Worm (Caenorhabditis elegans) whole organism, L4 larva: ENCODE measurements around the gene nas-6.

Experiments used
- ZK546.5 ChIP-seq, 2 experiments: sonication (generic microtip); optimal IDR thresholded peaks; 2 replicates each; lab custom pipeline; 2017; ENCODE audit warnings: missing biosample characterization in 2 of 2, missing genetic modification characterization in 2 of 2
- ama-1 ChIP-seq: fragments of 150-350 bp; optimal IDR thresholded peaks from 2 replicates; lab custom pipeline; 2014; ENCODE audit warnings: inconsistent platforms, mixed read lengths
- egl-27 ChIP-seq: sonication (generic microtip); optimal IDR thresholded peaks from 3 replicates; lab custom pipeline; 2017; ENCODE audit warnings: missing biosample characterization, missing genetic modification reagents, missing genetic modification characterization
- fkh-10 ChIP-seq: fragments of 150-350 bp; optimal IDR thresholded peaks from 2 replicates; lab custom pipeline; 2014; ENCODE audit warnings: missing biosample characterization, missing genetic modification reagents, missing genetic modification characterization
- lin-13 ChIP-seq: fragments of 150-350 bp; optimal IDR thresholded peaks from 2 replicates; lab custom pipeline; 2014; ENCODE audit warnings: missing biosample characterization, missing genetic modification reagents, missing genetic modification characterization
- mdl-1 ChIP-seq, 2 experiments: fragments of 150-350 bp in 1 of 2; sonication (generic microtip) in 1 of 2; optimal IDR thresholded peaks; 2 replicates each; lab custom pipeline; 2014 to 2017; ENCODE audit warnings: missing biosample characterization in 2 of 2, missing genetic modification characterization in 2 of 2
- nhr-11 ChIP-seq: fragments of 150-350 bp; optimal IDR thresholded peaks from 2 replicates; lab custom pipeline; 2014; ENCODE audit warnings: missing biosample characterization, missing genetic modification characterization
- nhr-77 ChIP-seq: fragments of 150-350 bp; optimal IDR thresholded peaks from 2 replicates; lab custom pipeline; 2014; ENCODE audit warnings: missing biosample characterization, missing genetic modification characterization
- pha-4 ChIP-seq, 2 experiments: fragments of 150-350 bp in 1 of 2; fragments of 200-800 bp in 1 of 2; sonication (Bioruptor generic) in 1 of 2; IDR thresholded peaks in 1 of 2; optimal IDR thresholded peaks in 1 of 2; 2 replicates each; pipeline versions ENCODE4 v1.3.6 to Lab custom; 2014 to 2022; ENCODE audit warnings: missing genetic modification characterization in 2 of 2, missing genetic modification reagents in 2 of 2, missing biosample characterization in 1 of 2, missing compliant biosample characterization in 1 of 2
- snpc-1.2 ChIP-seq: fragments of 200-800 bp; sonication (Bioruptor generic); IDR thresholded peaks from 2 replicates; pipeline ENCODE4 v1.3.6; 2022; ENCODE audit warnings: missing genetic modification reagents, missing genetic modification characterization, missing compliant biosample characterization
- tra-1 ChIP-seq: fragments of 200-800 bp; sonication (Bioruptor generic); IDR thresholded peaks from 2 replicates; pipeline ENCODE4 v1.3.6; 2022; ENCODE audit warnings: missing genetic modification reagents, missing genetic modification characterization, missing compliant biosample characterization
- zag-1 ChIP-seq: fragments of 150-350 bp; optimal IDR thresholded peaks from 2 replicates; lab custom pipeline; 2014; ENCODE audit warnings: missing biosample characterization, missing genetic modification characterization
- ztf-11 ChIP-seq: fragments of 150-350 bp; optimal IDR thresholded peaks from 2 replicates; lab custom pipeline; 2014; ENCODE audit warnings: missing biosample characterization, missing genetic modification characterization
- ztf-7 ChIP-seq: fragments of 150-350 bp; optimal IDR thresholded peaks from 2 replicates; lab custom pipeline; 2014; ENCODE audit warnings: missing biosample characterization, missing genetic modification characterization

- TF ChIP-seq ZK546.5 (tag; optimal IDR thresholded peaks at IDR 0.05; lab: Kevin White, UChicago) (no peak), ztf-7 (tag; lab: Kevin White, UChicago) (no peak), egl-27 (no peak), nhr-11 (tag; lab: Kevin White, UChicago) (no peak), tra-1 (GFP tag; lab: Robert Waterston, UW) (no peak), zag-1 (tag; lab: Kevin White, UChicago) (no peak), fkh-10 (GFP tag; lab: Kevin White, UChicago) (no peak), pha-4 (GFP tag; IDR thresholded peaks at IDR 0.05; lab: Robert Waterston, UW) (no peak), pha-4 (tag; optimal IDR thresholded peaks at IDR 0.05; lab: Kevin White, UChicago) (no peak), snpc-1.2 (GFP tag; lab: Robert Waterston, UW) (no peak), mdl-1 (tag; optimal IDR thresholded peaks at IDR 0.05; lab: Kevin White, UChicago) (no peak), nhr-77 (tag; lab: Kevin White, UChicago) (no peak), lin-13 (GFP tag; lab: Kevin White, UChicago) (no peak), ztf-11 (tag; lab: Kevin White, UChicago) (no peak), ama-1 (no peak)
Observed at ce11 chrIV:17483230-17483629, 7.3 kb downstream of the nas-6 start, which contains the start of gene rabr-2.
